Fruit fly (Drosophila melanogaster) whole organism, embryonic: Measurements from ENCODE around the gene dbr.
A peak's percentile ranks its signal among the peaks of the same experiment; 100 is the strongest.

ENCODE experiments used
- Antp ChIP-seq: fragments of 200-800 bp; sonication (Bioruptor generic); optimal IDR thresholded peaks from 3 replicates; lab custom pipeline; 2016; ENCODE audit warnings: missing biosample characterization, missing genetic modification characterization
- CG11504 ChIP-seq: fragments of 200-800 bp; sonication (Bioruptor generic); optimal IDR thresholded peaks from 3 replicates; lab custom pipeline; 2019; ENCODE audit warnings: missing biosample characterization, mild to moderate bottlenecking, missing genetic modification characterization, moderate library complexity
- CG11696 ChIP-seq: fragments of 200-800 bp; sonication (Bioruptor generic); IDR thresholded peaks from 2 replicates; pipeline ENCODE4 v1.3.6; 2022; ENCODE audit warnings: missing biosample characterization, missing genetic modification characterization
- CG14050 ChIP-seq: fragments of 200-800 bp; sonication (Bioruptor generic); IDR thresholded peaks from 3 replicates; pipeline ENCODE4 v1.3.6; 2022; ENCODE audit warnings: missing biosample characterization, missing genetic modification characterization
- CG17328 ChIP-seq: fragments of 200-800 bp; sonication (Bioruptor generic); IDR thresholded peaks from 2 replicates; pipeline ENCODE4 v1.3.6; 2022; ENCODE audit warnings: missing biosample characterization, missing genetic modification characterization
- CG18476 ChIP-seq: fragments of 200-800 bp; sonication (Bioruptor generic); optimal IDR thresholded peaks from 2 replicates; lab custom pipeline; 2016; ENCODE audit warnings: missing biosample characterization, mild to moderate bottlenecking, missing genetic modification characterization
- CG18599 ChIP-seq: fragments of 200-800 bp; sonication (Bioruptor generic); optimal IDR thresholded peaks from 3 replicates; lab custom pipeline; 2017; ENCODE audit warnings: missing biosample characterization, missing genetic modification characterization, mild to moderate bottlenecking, moderate library complexity, missing genetic modification reagents
- CG18764 ChIP-seq: fragments of 200-800 bp; sonication (Bioruptor generic); optimal IDR thresholded peaks from 3 replicates; lab custom pipeline; 2016; ENCODE audit warnings: missing biosample characterization, missing genetic modification characterization
- CG2202 ChIP-seq: fragments of 200-800 bp; sonication (Bioruptor generic); optimal IDR thresholded peaks from 2 replicates; lab custom pipeline; 2018; ENCODE audit warnings: missing biosample characterization, mild to moderate bottlenecking, missing genetic modification characterization
- CG2678 ChIP-seq: fragments of 200-800 bp; sonication (Bioruptor generic); optimal IDR thresholded peaks from 3 replicates; lab custom pipeline; 2019; ENCODE audit warnings: missing biosample characterization, mild to moderate bottlenecking, missing genetic modification characterization, moderate library complexity
- CG2889 ChIP-seq: fragments of 200-800 bp; sonication (Bioruptor generic); IDR thresholded peaks from 3 replicates; pipeline ENCODE4 v1.3.6; 2022; ENCODE audit warnings: missing biosample characterization, missing genetic modification characterization
- CG31224 ChIP-seq: fragments of 200-800 bp; sonication (Bioruptor generic); IDR thresholded peaks from 2 replicates; pipeline ENCODE4 v1.3.6; 2022; ENCODE audit warnings: missing biosample characterization, missing genetic modification characterization
- CG3995 ChIP-seq: fragments of 200-800 bp; sonication (Bioruptor generic); optimal IDR thresholded peaks from 3 replicates; lab custom pipeline; 2016; ENCODE audit warnings: missing biosample characterization, missing genetic modification characterization
- CG4360 ChIP-seq: fragments of 200-800 bp; sonication (Bioruptor generic); IDR thresholded peaks from 2 replicates; pipeline ENCODE4 v1.3.6; 2022; ENCODE audit warnings: missing biosample characterization, missing genetic modification characterization
- CG4820 ChIP-seq: fragments of 200-800 bp; sonication (Bioruptor generic); optimal IDR thresholded peaks from 3 replicates; lab custom pipeline; 2016; ENCODE audit warnings: missing biosample characterization, missing genetic modification characterization
- CG6683 ChIP-seq: fragments of 200-800 bp; sonication (Bioruptor generic); optimal IDR thresholded peaks from 2 replicates; lab custom pipeline; 2017; ENCODE audit warnings: missing biosample characterization, mild to moderate bottlenecking, missing genetic modification characterization, missing genetic modification reagents
- CG6791 ChIP-seq: fragments of 200-800 bp; sonication (Bioruptor generic); IDR thresholded peaks from 3 replicates; pipeline ENCODE4 v1.3.6; 2022; ENCODE audit warnings: missing biosample characterization, missing genetic modification characterization; ENCODE audit not compliant: partially characterized antibody
- CG6854 ChIP-seq: fragments of 200-800 bp; sonication (Bioruptor generic); optimal IDR thresholded peaks from 3 replicates; lab custom pipeline; 2017; ENCODE audit warnings: missing biosample characterization, mild to moderate bottlenecking, missing genetic modification characterization
- CG7372 ChIP-seq: fragments of 200-800 bp; sonication (Bioruptor generic); IDR thresholded peaks from 2 replicates; pipeline ENCODE4 v1.3.6; 2022; ENCODE audit warnings: missing biosample characterization, missing genetic modification characterization
- CG7839 ChIP-seq: fragments of 200-800 bp; sonication (Bioruptor generic); optimal IDR thresholded peaks from 3 replicates; lab custom pipeline; 2018; ENCODE audit warnings: missing biosample characterization, mild to moderate bottlenecking, missing genetic modification characterization, moderate library complexity
- CTCF ChIP-seq: fragments of 200-800 bp; sonication (Bioruptor generic); optimal IDR thresholded peaks from 2 replicates; lab custom pipeline; 2017; ENCODE audit warnings: missing biosample characterization, mild to moderate bottlenecking, missing genetic modification characterization, moderate library complexity
- Dad ChIP-seq: fragments of 200-800 bp; sonication (Bioruptor generic); optimal IDR thresholded peaks from 3 replicates; lab custom pipeline; 2016; ENCODE audit warnings: missing biosample characterization, missing genetic modification characterization
- Dll ChIP-seq: fragments of 200-800 bp; sonication (Bioruptor generic); IDR thresholded peaks from 4 replicates; pipeline ENCODE4 v1.3.6; 2022; ENCODE audit warnings: missing biosample characterization, missing genetic modification characterization; ENCODE audit not compliant: partially characterized antibody
- Drgx ChIP-seq: fragments of 200-800 bp; sonication (Bioruptor generic); IDR thresholded peaks from 2 replicates; pipeline ENCODE4 v1.3.6; 2022; ENCODE audit warnings: missing biosample characterization, missing genetic modification characterization
- Eip74EF ChIP-seq, 2 experiments: fragments of 200-800 bp in 1 of 2; fragments of >200 bp in 1 of 2; sonication (Bioruptor generic) in 1 of 2; optimal IDR thresholded peaks; 2 replicates each; lab custom pipeline; 2017 to 2019; ENCODE audit warnings: missing biosample characterization in 2 of 2, missing genetic modification characterization in 2 of 2, mild to moderate bottlenecking in 1 of 2, moderate library complexity in 1 of 2
- Fer3 ChIP-seq: fragments of 200-800 bp; sonication (Bioruptor generic); optimal IDR thresholded peaks from 2 replicates; lab custom pipeline; 2018; ENCODE audit warnings: missing biosample characterization, mild to moderate bottlenecking, missing genetic modification characterization, moderate library complexity
- GATAe ChIP-seq: fragments of 200-800 bp; sonication (Bioruptor generic); conservative IDR thresholded peaks from 2 replicates; pipeline ENCODE4 v1.3.6; 2022; ENCODE audit warnings: missing biosample characterization, missing genetic modification characterization
- HmgZ ChIP-seq: fragments of 200-800 bp; sonication (Bioruptor generic); optimal IDR thresholded peaks from 2 replicates; lab custom pipeline; 2018; ENCODE audit warnings: missing biosample characterization, mild to moderate bottlenecking, missing genetic modification characterization
- Hmr ChIP-seq: fragments of 200-800 bp; sonication (Bioruptor generic); optimal IDR thresholded peaks from 3 replicates; lab custom pipeline; 2017; ENCODE audit warnings: mild to moderate bottlenecking, missing biosample characterization, missing genetic modification reagents, missing genetic modification characterization
- Opbp ChIP-seq: fragments of 200-800 bp; sonication (Bioruptor generic); IDR thresholded peaks from 3 replicates; pipeline ENCODE4 v1.3.6; 2022; ENCODE audit warnings: missing biosample characterization, missing genetic modification characterization; ENCODE audit not compliant: partially characterized antibody
- Six4 ChIP-seq: fragments of 200-800 bp; sonication (Bioruptor generic); optimal IDR thresholded peaks from 2 replicates; lab custom pipeline; 2016; ENCODE audit warnings: missing biosample characterization, missing genetic modification characterization
- Sox100B ChIP-seq: fragments of 200-800 bp; sonication (Bioruptor generic); optimal IDR thresholded peaks from 3 replicates; lab custom pipeline; 2018; ENCODE audit warnings: missing biosample characterization, mild to moderate bottlenecking, missing genetic modification characterization
- Sry-δ ChIP-seq: fragments of 200-800 bp; sonication (Bioruptor generic); optimal IDR thresholded peaks from 2 replicates; lab custom pipeline; 2016; ENCODE audit warnings: missing biosample characterization, missing genetic modification characterization
- ab ChIP-seq: fragments of 200-800 bp; sonication (Bioruptor generic); optimal IDR thresholded peaks from 2 replicates; lab custom pipeline; 2016; ENCODE audit warnings: missing biosample characterization, missing genetic modification characterization
- ac ChIP-seq: fragments of 200-800 bp; sonication (Bioruptor generic); optimal IDR thresholded peaks from 3 replicates; lab custom pipeline; 2017; ENCODE audit warnings: missing biosample characterization, mild to moderate bottlenecking, missing genetic modification characterization
- ash1 ChIP-seq: fragments of 200-800 bp; sonication (Bioruptor generic); optimal IDR thresholded peaks from 2 replicates; lab custom pipeline; 2018; ENCODE audit warnings: missing biosample characterization, mild to moderate bottlenecking, missing genetic modification characterization
- bowl ChIP-seq: fragments of 200-800 bp; sonication (Bioruptor generic); IDR thresholded peaks from 2 replicates; pipeline ENCODE4 v1.3.6; 2022; ENCODE audit warnings: missing biosample characterization, missing genetic modification characterization
- bsh ChIP-seq, 2 experiments: fragments of 200-800 bp; sonication (Bioruptor generic); optimal IDR thresholded peaks; 2 replicates each; lab custom pipeline; 2017 to 2018; ENCODE audit warnings: mild to moderate bottlenecking in 2 of 2, missing biosample characterization in 2 of 2, missing genetic modification characterization in 2 of 2, moderate library complexity in 1 of 2
- chif ChIP-seq, 2 experiments: fragments of 200-800 bp; sonication (Bioruptor generic); optimal IDR thresholded peaks; 3 replicates each; lab custom pipeline; 2016; ENCODE audit warnings: missing biosample characterization in 2 of 2, missing genetic modification characterization in 2 of 2
- chm ChIP-seq: fragments of 200-800 bp; sonication (Bioruptor generic); IDR thresholded peaks from 2 replicates; pipeline ENCODE4 v1.3.6; 2022; ENCODE audit warnings: missing biosample characterization, missing genetic modification characterization
- dimm ChIP-seq: fragments of 200-800 bp; sonication (Bioruptor generic); IDR thresholded peaks from 2 replicates; pipeline ENCODE4 v1.3.6; 2022; ENCODE audit warnings: missing biosample characterization, missing genetic modification characterization
- fd102C ChIP-seq: fragments of 200-800 bp; sonication (Bioruptor generic); optimal IDR thresholded peaks from 2 replicates; lab custom pipeline; 2018; ENCODE audit warnings: missing biosample characterization, mild to moderate bottlenecking, missing genetic modification characterization, moderate library complexity
- hbn ChIP-seq: fragments of 200-800 bp; sonication (Bioruptor generic); IDR thresholded peaks from 2 replicates; pipeline ENCODE4 v1.3.6; 2022; ENCODE audit warnings: missing biosample characterization, missing genetic modification characterization; ENCODE audit not compliant: partially characterized antibody
- kay ChIP-seq: fragments of 200-800 bp; sonication (Bioruptor generic); optimal IDR thresholded peaks from 2 replicates; lab custom pipeline; 2016; ENCODE audit warnings: missing biosample characterization, missing genetic modification characterization
- pan ChIP-seq, 4 experiments: fragments of >200 bp in 3 of 4; fragments of 200-800 bp in 1 of 4; sonication (Bioruptor generic) in 1 of 4; optimal IDR thresholded peaks in 3 of 4; IDR thresholded peaks in 1 of 4; 2 replicates each; pipeline versions ENCODE4 v1.3.6 to Lab custom; 2017 to 2022; ENCODE audit warnings: missing biosample characterization in 2 of 4, missing genetic modification characterization in 2 of 4, mixed read lengths in 1 of 4
- phol ChIP-seq: fragments of 200-800 bp; sonication (Bioruptor generic); optimal IDR thresholded peaks from 3 replicates; lab custom pipeline; 2018; ENCODE audit warnings: missing biosample characterization, mild to moderate bottlenecking, missing genetic modification characterization, moderate library complexity
- sqz ChIP-seq: fragments of 200-800 bp; sonication (Bioruptor generic); optimal IDR thresholded peaks from 3 replicates; lab custom pipeline; 2018; ENCODE audit warnings: missing biosample characterization, mild to moderate bottlenecking, missing genetic modification characterization
- tx ChIP-seq: fragments of 200-800 bp; sonication (Bioruptor generic); optimal IDR thresholded peaks from 2 replicates; lab custom pipeline; 2016; ENCODE audit warnings: missing biosample characterization, missing genetic modification characterization
- vvl ChIP-seq: fragments of 200-800 bp; sonication (Bioruptor generic); IDR thresholded peaks from 2 replicates; pipeline ENCODE4 v1.3.6; 2022; ENCODE audit warnings: missing biosample characterization, missing genetic modification characterization
- wdn ChIP-seq: fragments of 200-800 bp; sonication (Bioruptor generic); IDR thresholded peaks from 2 replicates; pipeline ENCODE4 v1.3.6; 2022; ENCODE audit warnings: missing biosample characterization, missing genetic modification characterization

The dbr gene

DNA sequence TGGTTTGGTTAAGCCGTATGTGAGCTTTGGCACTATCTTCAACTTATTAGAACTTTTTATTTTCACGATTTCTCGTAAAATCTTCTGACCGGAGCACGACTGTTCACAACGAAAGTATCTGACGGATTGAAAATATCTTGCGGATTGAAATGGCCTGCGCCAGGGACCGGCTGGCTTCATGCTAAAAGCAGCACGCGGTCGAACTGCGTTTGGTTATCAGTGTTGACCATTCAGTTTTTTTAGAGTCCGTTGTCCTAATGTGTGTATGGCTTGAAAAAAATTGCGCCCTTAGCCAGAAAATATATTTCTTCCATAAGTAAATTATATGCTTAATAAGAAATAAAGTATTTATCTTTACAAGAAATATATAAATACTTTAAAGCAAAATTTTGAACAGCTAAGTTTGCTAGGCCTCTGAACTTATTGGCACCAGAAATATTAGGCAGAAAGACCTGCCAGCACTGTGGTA, 21.0 kb downstream of the dbr start, which contains the start of gene net (continued):
- peak; percentile 43 for TF ChIP-seq CG2202 (tag; lab: Kevin White, UChicago)
- no peak for TF ChIP-seq ash1 (GFP tag; lab: Kevin White, UChicago)
- TF ChIP-seq fd102C (GFP tag; lab: Kevin White, UChicago): peak; percentile 12
- peak; percentile 46; the same call in 1 of the 2 replicates for TF ChIP-seq Drgx (GFP tag; lab: Robert Waterston, UW)
- TF ChIP-seq kay: no peak
- no peak for TF ChIP-seq Dad (GFP tag; lab: Kevin White, UChicago)
- no peak for TF ChIP-seq tx
- TF ChIP-seq ab (GFP tag; lab: Kevin White, UChicago): no peak
- TF ChIP-seq CG2678 (tag; lab: Kevin White, UChicago): peak; percentile 88
- TF ChIP-seq Fer3 (tag; lab: Kevin White, UChicago): peak; percentile 78
- peak; percentile 49 for TF ChIP-seq vvl (GFP tag; lab: Robert Waterston, UW)
- TF ChIP-seq bowl: no peak
- no peak for TF ChIP-seq CG31224 (GFP tag; lab: Robert Waterston, UW)
- TF ChIP-seq hbn (GFP tag; lab: Robert Waterston, UW): no peak
- peak; percentile 39; the same call in 1 of the 3 replicates for TF ChIP-seq CG14050 (GFP tag; lab: Robert Waterston, UW)
- TF ChIP-seq GATAe (GFP tag; lab: Robert Waterston, UW): no peak
- TF ChIP-seq sqz: peak; percentile 74
- no peak for TF ChIP-seq CG4360 (GFP tag; lab: Robert Waterston, UW)
- TF ChIP-seq phol (tag; lab: Kevin White, UChicago): peak; percentile 65
- TF ChIP-seq Antp (GFP tag; lab: Kevin White, UChicago): no peak
- TF ChIP-seq CG18476: peak; percentile 13
- TF ChIP-seq Sry-δ (GFP tag; lab: Kevin White, UChicago): no peak
- TF ChIP-seq Hmr (GFP tag; lab: Kevin White, UChicago): peak; percentile 83
- no peak for TF ChIP-seq chif (GFP tag; optimal IDR thresholded peaks at IDR 0.05; lab: Kevin White, UChicago)
- peak; percentile 44 for TF ChIP-seq Six4 (GFP tag; lab: Kevin White, UChicago)
- TF ChIP-seq Eip74EF (GFP tag; optimal IDR thresholded peaks at IDR 0.05; lab: Kevin White, UChicago): peak in 1 of 2 experiments; percentile 64
- TF ChIP-seq CG18599: peak; percentile 89
- TF ChIP-seq CG7839 (tag; lab: Kevin White, UChicago): peak; percentile 84
- peak; percentile 19 for TF ChIP-seq CTCF (GFP tag; lab: Kevin White, UChicago)
- TF ChIP-seq CG11696 (GFP tag; lab: Robert Waterston, UW): no peak
- no peak for TF ChIP-seq wdn (GFP tag; lab: Robert Waterston, UW)
- peak; percentile 21 for TF ChIP-seq CG4820 (GFP tag; lab: Kevin White, UChicago)
- peak; percentile 59 to 65 for TF ChIP-seq bsh (GFP tag; optimal IDR thresholded peaks at IDR 0.05; lab: Kevin White, UChicago)
- TF ChIP-seq CG18764 (GFP tag; lab: Kevin White, UChicago): peak; percentile 26
- TF ChIP-seq chm (GFP tag; lab: Robert Waterston, UW): peak; percentile 35; the same call in 1 of the 2 replicates
- peak; percentile 58 for TF ChIP-seq CG6683 (GFP tag; lab: Kevin White, UChicago)
- no peak for TF ChIP-seq CG7372 (GFP tag; lab: Robert Waterston, UW)
- TF ChIP-seq CG6854 (GFP tag; lab: Kevin White, UChicago): peak; percentile 64
- TF ChIP-seq dimm (GFP tag; lab: Robert Waterston, UW): no peak
- peak; percentile 79 for TF ChIP-seq HmgZ (tag; lab: Kevin White, UChicago)
- no peak for TF ChIP-seq CG2889
- TF ChIP-seq CG6791 (GFP tag; lab: Robert Waterston, UW): no peak
- TF ChIP-seq CG11504 (tag; lab: Kevin White, UChicago): peak; percentile 80
- TF ChIP-seq Opbp (GFP tag; lab: Robert Waterston, UW): no peak
- peak; percentile 73 for TF ChIP-seq Sox100B (GFP tag; lab: Kevin White, UChicago)
- no peak for TF ChIP-seq CG17328 (GFP tag; lab: Robert Waterston, UW)
- TF ChIP-seq pan (optimal IDR thresholded peaks at IDR 0.05; lab: Kevin White, UChicago): no peak
- TF ChIP-seq pan (GFP tag; optimal IDR thresholded peaks at IDR 0.05 in 1 of 2, IDR thresholded peaks at IDR 0.05 in 1 of 2): no peak
- TF ChIP-seq ac (GFP tag; lab: Kevin White, UChicago): no peak
- no peak for TF ChIP-seq Dll (GFP tag; lab: Robert Waterston, UW)
- TF ChIP-seq CG3995 (GFP tag; lab: Kevin White, UChicago): peak; percentile 27
